Worm (Caenorhabditis elegans) whole organism, late embryonic: ENCODE data around the gene Y38E10A.22.

ENCODE experiments used
- Y22D7AL.16 ChIP-seq: sonication (generic microtip); optimal IDR thresholded peaks from 2 replicates; lab custom pipeline; 2016; ENCODE audit warnings: missing genetic modification characterization, missing compliant biosample characterization
- ceh-18 ChIP-seq: sonication (generic microtip); optimal IDR thresholded peaks from 2 replicates; lab custom pipeline; 2016; ENCODE audit warnings: missing genetic modification characterization, missing compliant biosample characterization
- ceh-31 ChIP-seq: sonication (generic microtip); optimal IDR thresholded peaks from 2 replicates; lab custom pipeline; 2016; ENCODE audit warnings: missing genetic modification characterization, missing compliant biosample characterization
- dmd-4 ChIP-seq: sonication (generic microtip); optimal IDR thresholded peaks from 2 replicates; lab custom pipeline; 2016; ENCODE audit warnings: borderline replicate concordance, missing genetic modification characterization, missing compliant biosample characterization
- hlh-30 ChIP-seq: sonication (generic microtip); optimal IDR thresholded peaks from 2 replicates; lab custom pipeline; 2017; ENCODE audit warnings: antibody characterized with exemption, missing genetic modification characterization, missing compliant biosample characterization; ENCODE audit not compliant: insufficient read depth
- hlh-6 ChIP-seq: sonication (generic microtip); optimal IDR thresholded peaks from 2 replicates; lab custom pipeline; 2016; ENCODE audit warnings: missing genotype, missing genetic modification characterization, missing compliant biosample characterization
- lim-6 ChIP-seq: sonication (generic microtip); optimal IDR thresholded peaks from 2 replicates; lab custom pipeline; 2016; ENCODE audit warnings: missing genetic modification characterization, missing compliant biosample characterization
- lin-11 ChIP-seq: fragments of 200-800 bp; sonication (Bioruptor generic); optimal IDR thresholded peaks from 2 replicates; lab custom pipeline; 2018; ENCODE audit warnings: mild to moderate bottlenecking, missing genetic modification characterization, missing compliant biosample characterization
- pat-9 ChIP-seq: fragments of 200-800 bp; sonication (Bioruptor generic); optimal IDR thresholded peaks from 2 replicates; lab custom pipeline; 2018; ENCODE audit warnings: mild to moderate bottlenecking, missing genetic modification characterization, moderate library complexity, missing compliant biosample characterization
- pha-4 ChIP-seq: fragments of 150-350 bp; optimal IDR thresholded peaks from 2 replicates; lab custom pipeline; 2018; ENCODE audit warnings: missing biosample characterization, missing genetic modification reagents, missing genetic modification characterization
- pqm-1 ChIP-seq: sonication (generic microtip); optimal IDR thresholded peaks from 2 replicates; lab custom pipeline; 2016; ENCODE audit warnings: missing genetic modification characterization, missing compliant biosample characterization
- tbx-2 ChIP-seq: sonication (generic microtip); optimal IDR thresholded peaks from 2 replicates; lab custom pipeline; 2016; ENCODE audit warnings: missing genetic modification characterization, missing compliant biosample characterization
- unc-3 ChIP-seq, 2 experiments: fragments of 200-800 bp in 1 of 2; sonication (Bioruptor generic) in 1 of 2; sonication (generic microtip) in 1 of 2; conservative IDR thresholded peaks in 1 of 2; optimal IDR thresholded peaks in 1 of 2; 2 replicates each; pipeline versions ENCODE4 v1.3.6 to Lab custom; 2016 to 2022; ENCODE audit warnings: missing compliant biosample characterization in 2 of 2, missing genetic modification characterization in 2 of 2, missing genetic modification reagents in 1 of 2
- unc-55 ChIP-seq: sonication (generic microtip); optimal IDR thresholded peaks from 2 replicates; lab custom pipeline; 2017; ENCODE audit warnings: missing biosample characterization, missing genetic modification reagents, missing genetic modification characterization

DNA sequence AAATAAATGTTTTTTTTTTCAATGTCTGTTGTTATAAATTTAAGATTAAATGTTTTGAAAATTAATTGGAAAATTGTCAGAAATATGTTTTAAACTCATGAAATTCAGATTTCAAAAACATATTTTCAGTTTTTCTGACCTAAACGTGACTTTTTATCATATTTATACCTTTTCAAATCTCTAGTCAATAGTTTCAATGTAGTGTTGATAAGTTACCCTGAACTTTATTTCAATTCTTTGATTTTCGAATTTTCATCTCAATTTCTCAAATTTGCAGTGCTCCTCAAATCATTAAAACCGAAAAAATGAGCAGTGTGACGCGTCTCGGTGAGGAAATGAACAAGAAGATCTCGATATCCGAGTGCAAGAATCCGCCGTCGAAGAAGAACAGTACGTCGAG, 23.2 kb downstream of the Y38E10A.22 start, which contains the start of gene rgs-4:
- TF ChIP-seq hlh-30 (no peak), dmd-4 (tag; lab: Kevin White, UChicago) (no peak), unc-55 (GFP tag; lab: Kevin White, UChicago) (no peak), tbx-2 (tag; lab: Kevin White, UChicago) (no peak), lim-6 (tag; lab: Kevin White, UChicago) (no peak), unc-3 (GFP tag; conservative IDR thresholded peaks at IDR 0.05; lab: Robert Waterston, UW) (no peak), unc-3 (tag; optimal IDR thresholded peaks at IDR 0.05; lab: Kevin White, UChicago) (no peak), pqm-1 (no peak), pha-4 (no peak), pat-9 (tag; lab: Kevin White, UChicago) (no peak), Y22D7AL.16 (tag; lab: Kevin White, UChicago) (no peak), hlh-6 (tag; lab: Kevin White, UChicago) (no peak), ceh-31 (tag; lab: Kevin White, UChicago) (no peak), lin-11 (tag; lab: Kevin White, UChicago) (no peak), ceh-18 (tag; lab: Kevin White, UChicago) (no peak)
